Worm (Caenorhabditis elegans) whole organism, L1 larva: ENCODE results near the gene str-240.

Experiments used
- ceh-82 ChIP-seq, 3 experiments: fragments of 150-350 bp in 1 of 3; sonication (generic microtip) in 2 of 3; optimal IDR thresholded peaks; 2 replicates each; lab custom pipeline; 2014 to 2017; ENCODE audit warnings: missing biosample characterization in 3 of 3, missing genetic modification characterization in 3 of 3
- ceh-88 ChIP-seq: fragments of 200-800 bp; sonication (Bioruptor generic); IDR thresholded peaks from 2 replicates; pipeline ENCODE4 v1.3.6; 2022; ENCODE audit warnings: missing genetic modification characterization, missing compliant biosample characterization
- dsc-1 ChIP-seq: sonication (generic microtip); optimal IDR thresholded peaks from 2 replicates; lab custom pipeline; 2016; ENCODE audit warnings: mild to moderate bottlenecking, missing genetic modification characterization, missing compliant biosample characterization
- elt-2 ChIP-seq: sonication (generic microtip); optimal IDR thresholded peaks from 2 replicates; lab custom pipeline; 2016; ENCODE audit warnings: missing genetic modification characterization, mild to moderate bottlenecking, inconsistent platforms, missing compliant biosample characterization, missing genetic modification reagents
- ets-5 ChIP-seq: fragments of 200-800 bp; sonication (Bioruptor generic); IDR thresholded peaks from 2 replicates; pipeline ENCODE4 v1.3.6; 2022; ENCODE audit warnings: missing genetic modification characterization, missing compliant biosample characterization
- fkh-4 ChIP-seq: sonication (generic microtip); optimal IDR thresholded peaks from 2 replicates; lab custom pipeline; 2016; ENCODE audit warnings: missing compliant biosample characterization, missing genetic modification characterization, borderline replicate concordance
- fkh-8 ChIP-seq: sonication (generic microtip); optimal IDR thresholded peaks from 2 replicates; lab custom pipeline; 2016; ENCODE audit warnings: mild to moderate bottlenecking, missing genetic modification characterization, missing compliant biosample characterization
- fos-1 ChIP-seq: fragments of 150-350 bp; optimal IDR thresholded peaks from 2 replicates; lab custom pipeline; 2014; ENCODE audit warnings: missing biosample characterization, missing genetic modification characterization
- hlh-4 ChIP-seq: sonication (generic microtip); optimal IDR thresholded peaks from 2 replicates; lab custom pipeline; 2016; ENCODE audit warnings: mild to moderate bottlenecking, missing genetic modification characterization, missing compliant biosample characterization
- hpl-2 ChIP-seq: fragments of 150-350 bp; optimal IDR thresholded peaks from 2 replicates; lab custom pipeline; 2014; ENCODE audit warnings: missing biosample characterization, missing genetic modification reagents, missing genetic modification characterization
- isw-1 ChIP-seq: fragments of 200-800 bp; sonication (Bioruptor generic); IDR thresholded peaks from 2 replicates; pipeline ENCODE4 v1.3.6; 2022; ENCODE audit warnings: missing genetic modification characterization, missing compliant biosample characterization
- jun-1 ChIP-seq: fragments of 150-350 bp; optimal IDR thresholded peaks from 2 replicates; lab custom pipeline; 2014; ENCODE audit warnings: missing biosample characterization, missing genetic modification reagents, missing genetic modification characterization
- lin-13 ChIP-seq: fragments of 150-350 bp; optimal IDR thresholded peaks from 2 replicates; lab custom pipeline; 2014; ENCODE audit warnings: missing biosample characterization, missing genetic modification reagents, missing genetic modification characterization
- lin-15B ChIP-seq: fragments of 150-350 bp; sonication (generic microtip); optimal IDR thresholded peaks from 3 replicates; lab custom pipeline; 2014; ENCODE audit warnings: missing biosample characterization, missing genetic modification characterization
- lin-35 ChIP-seq, 2 experiments: fragments of 150-350 bp; optimal IDR thresholded peaks; 2 replicates each; lab custom pipeline; 2014; ENCODE audit warnings: missing biosample characterization in 2 of 2, missing genetic modification characterization in 2 of 2, missing genetic modification reagents in 2 of 2
- lin-39 ChIP-seq: fragments of 150-350 bp; optimal IDR thresholded peaks from 2 replicates; lab custom pipeline; 2014; ENCODE audit warnings: missing biosample characterization, missing genetic modification reagents, missing genetic modification characterization
- lir-3 ChIP-seq: sonication (generic microtip); optimal IDR thresholded peaks from 2 replicates; lab custom pipeline; 2016; ENCODE audit warnings: mild to moderate bottlenecking, missing genetic modification characterization, moderate library complexity, missing compliant biosample characterization; ENCODE audit not compliant: poor library complexity
- mab-9 ChIP-seq: fragments of 200-800 bp; sonication (Bioruptor generic); IDR thresholded peaks from 2 replicates; pipeline ENCODE4 v1.3.6; 2022; ENCODE audit warnings: missing genetic modification reagents, missing genetic modification characterization, missing compliant biosample characterization
- mdl-1 ChIP-seq, 2 experiments: fragments of 150-350 bp; optimal IDR thresholded peaks; 2 replicates each; lab custom pipeline; 2014 to 2017; ENCODE audit warnings: missing biosample characterization in 2 of 2, missing genetic modification characterization in 2 of 2, inconsistent platforms in 1 of 2
- nhr-47 ChIP-seq: sonication (generic microtip); optimal IDR thresholded peaks from 2 replicates; lab custom pipeline; 2016; ENCODE audit warnings: mild to moderate bottlenecking, missing genetic modification characterization, moderate library complexity, missing compliant biosample characterization
- nhr-90 ChIP-seq: sonication (generic microtip); optimal IDR thresholded peaks from 2 replicates; lab custom pipeline; 2016; ENCODE audit warnings: mild to moderate bottlenecking, missing genetic modification characterization, missing compliant biosample characterization; ENCODE audit not compliant: poor library complexity
- pqm-1 ChIP-seq: sonication (generic microtip); optimal IDR thresholded peaks from 3 replicates; lab custom pipeline; 2017; ENCODE audit warnings: missing biosample characterization, missing genetic modification characterization
- rnt-1 ChIP-seq: sonication (generic microtip); optimal IDR thresholded peaks from 2 replicates; lab custom pipeline; 2016; ENCODE audit warnings: mild to moderate bottlenecking, missing genetic modification characterization, moderate library complexity, missing compliant biosample characterization
- snpc-4 ChIP-seq: fragments of 150-350 bp; optimal IDR thresholded peaks from 2 replicates; lab custom pipeline; 2014; ENCODE audit warnings: missing biosample characterization, missing genetic modification characterization
- snu-23 ChIP-seq: sonication (generic microtip); optimal IDR thresholded peaks from 2 replicates; lab custom pipeline; 2016; ENCODE audit warnings: missing genetic modification characterization, missing compliant biosample characterization
- sox-4 ChIP-seq: sonication (generic microtip); optimal IDR thresholded peaks from 2 replicates; lab custom pipeline; 2016; ENCODE audit warnings: missing genetic modification characterization, missing compliant biosample characterization
- sptf-1 ChIP-seq: fragments of 150-350 bp; optimal IDR thresholded peaks from 2 replicates; lab custom pipeline; 2014; ENCODE audit warnings: missing biosample characterization, missing genetic modification characterization
- tbx-2 ChIP-seq: sonication (generic microtip); optimal IDR thresholded peaks from 2 replicates; lab custom pipeline; 2016; ENCODE audit warnings: missing genetic modification characterization, missing compliant biosample characterization
- unc-130 ChIP-seq: fragments of 150-350 bp; optimal IDR thresholded peaks from 2 replicates; lab custom pipeline; 2017; ENCODE audit warnings: missing biosample characterization, missing genetic modification characterization, inconsistent platforms
- unc-98 ChIP-seq: fragments of 200-800 bp; sonication (Bioruptor generic); IDR thresholded peaks from 2 replicates; pipeline ENCODE4 v1.3.6; 2022; ENCODE audit warnings: missing genetic modification characterization, missing compliant biosample characterization
- vab-15 ChIP-seq: sonication (generic microtip); optimal IDR thresholded peaks from 2 replicates; lab custom pipeline; 2017; ENCODE audit warnings: missing genotype, mild to moderate bottlenecking, missing genetic modification characterization, missing compliant biosample characterization
- zip-4 ChIP-seq: fragments of 200-800 bp; sonication (Bioruptor generic); optimal IDR thresholded peaks from 2 replicates; lab custom pipeline; 2018; ENCODE audit warnings: mild to moderate bottlenecking, missing genetic modification characterization, moderate library complexity, missing compliant biosample characterization

str-240 gene

DNA sequence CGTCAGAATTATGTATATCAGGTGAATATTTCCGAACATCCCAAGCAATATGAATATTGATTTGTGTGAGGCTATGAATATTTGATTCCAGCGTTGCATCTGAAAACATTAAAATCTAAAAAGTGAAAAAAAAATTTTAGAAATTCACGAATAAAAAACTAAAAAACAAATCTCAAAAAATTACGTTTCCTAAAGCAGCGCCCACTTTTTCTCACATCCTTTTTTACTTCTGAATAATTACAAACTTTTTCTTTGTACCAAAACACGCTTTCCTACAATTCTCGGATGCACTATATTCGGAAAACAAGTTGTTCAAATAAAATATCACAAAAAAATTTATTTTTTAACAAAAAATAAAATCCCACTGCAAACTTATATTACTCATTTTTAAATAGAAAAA is 31.3 kb upstream of the str-240 start, which contains the start of gene srsx-8:
Gene srsx-8, minus strand, starts transcription at position 101 of the 400 bp plus-strand sequence.
- TF ChIP-seq ceh-82 (tag; optimal IDR thresholded peaks at IDR 0.05; lab: Kevin White, UChicago) (no peak), jun-1 (tag; lab: Kevin White, UChicago) (no peak), ceh-88 (GFP tag; lab: Robert Waterston, UW) (no peak), nhr-90 (tag; lab: Kevin White, UChicago) (no peak)

ce11 chrV:1551143-1551542 is 29.4 kb upstream of the str-240 start:
- no peak for TF ChIP-seq fkh-8 (tag; lab: Kevin White, UChicago)
- TF ChIP-seq snpc-4 (tag; lab: Kevin White, UChicago): no peak
- no peak for TF ChIP-seq snu-23
- no peak for TF ChIP-seq lin-15B (tag; lab: Kevin White, UChicago)
- no peak for TF ChIP-seq hlh-4 (tag; lab: Kevin White, UChicago)
- no peak for TF ChIP-seq elt-2
- TF ChIP-seq, all 84 proteins: peak for 0

DNA sequence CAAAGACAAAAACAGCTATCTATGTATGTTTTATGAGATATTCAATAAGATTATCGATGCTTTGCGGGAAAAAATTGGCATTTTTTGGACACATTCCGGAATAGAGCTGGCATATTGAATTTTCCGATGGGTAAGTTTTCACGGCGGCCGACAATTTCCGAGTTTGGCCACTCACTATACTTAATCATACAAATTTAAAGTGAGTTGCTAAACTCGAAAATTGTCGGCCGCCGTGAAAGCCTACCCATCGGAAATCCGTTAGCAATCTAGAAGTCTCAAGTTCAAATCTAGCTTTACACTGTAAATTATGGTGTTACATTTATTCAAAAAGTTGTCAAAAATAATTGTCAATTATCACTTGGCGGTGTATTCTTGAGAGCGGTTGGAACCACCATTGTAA is 29.0 kb upstream of the str-240 start:
- no peak for TF ChIP-seq fkh-8 (tag; lab: Kevin White, UChicago)
- no peak for TF ChIP-seq mdl-1 (tag; optimal IDR thresholded peaks at IDR 0.05; lab: Kevin White, UChicago)
- TF ChIP-seq hpl-2: no peak
- no peak for TF ChIP-seq sptf-1
- TF ChIP-seq unc-98 (GFP tag; lab: Robert Waterston, UW): no peak
- no peak for TF ChIP-seq snpc-4 (tag; lab: Kevin White, UChicago)

- TF ChIP-seq hpl-2: no peak
- no peak for TF ChIP-seq lin-13 (GFP tag; lab: Kevin White, UChicago)
These were observed 26.1 kb upstream of the str-240 start, which contains the start of gene F52F10.2 for ce11 chrV:1547843-1548242. Gene F52F10.2, plus strand, starts transcription at chrV:1548143.

DNA sequence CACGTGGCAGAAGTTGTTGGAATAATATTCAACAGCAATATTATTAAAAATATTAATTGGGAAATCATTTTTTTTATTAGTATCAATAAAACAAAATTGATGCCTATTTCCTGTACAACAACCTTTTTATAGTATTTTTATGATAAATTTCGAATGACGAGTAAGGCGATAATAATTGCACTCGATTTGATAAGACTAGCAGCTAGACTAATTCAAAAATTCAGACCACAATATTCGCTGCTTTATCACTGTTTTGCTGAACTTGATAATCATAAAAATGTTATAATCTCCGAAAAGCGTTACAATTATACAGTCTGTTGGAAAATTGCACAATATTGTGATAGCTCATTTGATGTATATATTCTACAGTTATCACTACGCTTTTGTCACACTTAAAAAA is 23.9 kb upstream of the str-240 start, which contains the start of gene oac-32:
Gene oac-32, minus strand, starts transcription at position 90 of the 400 bp plus-strand sequence.
- TF ChIP-seq mab-9 (GFP tag; lab: Robert Waterston, UW) (no peak), lir-3 (no peak), fos-1 (tag; lab: Kevin White, UChicago) (no peak), unc-130 (tag; lab: Kevin White, UChicago) (no peak), elt-2 (peak; percentile 78)

DNA sequence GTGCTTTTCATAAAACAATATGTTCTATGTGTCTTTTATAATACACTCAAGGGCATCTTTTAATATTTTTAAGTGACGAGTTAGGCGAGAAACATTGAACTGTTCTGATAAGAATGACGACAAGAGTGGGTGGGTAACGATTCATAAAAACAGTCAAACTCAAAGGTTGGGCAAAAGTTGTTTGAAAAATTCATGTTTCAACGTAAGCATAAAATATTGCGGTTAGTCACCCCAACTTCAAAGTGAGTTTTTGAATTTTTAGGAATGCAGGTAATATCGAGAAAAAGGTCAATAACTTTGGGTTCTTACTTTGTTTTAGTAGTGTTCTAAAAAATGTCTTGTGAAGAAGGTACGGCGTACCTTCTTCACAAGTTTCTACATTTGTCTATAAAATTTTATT is 20.0 kb upstream of the str-240 start, which contains the start of gene oac-31:
Gene oac-31, minus strand, starts transcription at position 101 of the 400 bp plus-strand sequence.
- TF ChIP-seq pqm-1 (tag; lab: Kevin White, UChicago): no peak
- no peak for TF ChIP-seq hlh-4 (tag; lab: Kevin White, UChicago)
- no peak for TF ChIP-seq nhr-47
- no peak for TF ChIP-seq lin-35 (GFP tag; optimal IDR thresholded peaks at IDR 0.05; lab: Kevin White, UChicago)
- TF ChIP-seq dsc-1 (tag; lab: Kevin White, UChicago): no peak
- TF ChIP-seq zip-4 (GFP tag; lab: Kevin White, UChicago): no peak
- no peak for TF ChIP-seq sox-4 (tag; lab: Kevin White, UChicago)
- no peak for TF ChIP-seq isw-1 (GFP tag; lab: Robert Waterston, UW)
- no peak for TF ChIP-seq lin-13 (GFP tag; lab: Kevin White, UChicago)
- TF ChIP-seq tbx-2: no peak
- no peak for TF ChIP-seq lin-39 (tag; lab: Kevin White, UChicago)
- no peak for TF ChIP-seq fkh-4 (tag; lab: Kevin White, UChicago)
- TF ChIP-seq rnt-1 (tag; lab: Kevin White, UChicago): no peak
- no peak for TF ChIP-seq elt-2

DNA sequence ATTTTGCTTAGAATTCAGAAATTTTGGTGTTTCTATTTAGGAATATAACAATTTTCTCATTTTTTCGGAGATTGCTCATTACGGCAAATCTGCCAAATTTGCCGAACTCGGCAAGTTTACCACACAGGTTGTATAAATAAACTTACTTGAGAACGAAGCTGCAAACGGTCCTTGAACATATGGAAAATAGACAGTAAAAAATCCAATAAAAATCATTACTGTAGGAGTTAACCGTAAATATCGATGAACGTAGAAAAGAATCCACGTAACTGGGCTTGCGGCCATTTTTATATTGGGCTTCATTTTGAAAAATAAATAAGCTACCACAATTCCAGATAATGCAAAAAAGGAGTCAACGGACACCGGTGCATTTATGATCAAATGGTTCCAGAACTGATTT is 18.5 kb upstream of the str-240 start:
- TF ChIP-seq vab-15 (tag; lab: Kevin White, UChicago): no peak
- TF ChIP-seq ets-5: 0 out of 2 replicates have a peak, but pooled peaks have one; percentile 33
